Fruit fly (Drosophila melanogaster): Measurements from ENCODE around the gene CG15544.

Gene CG15544

DNA sequence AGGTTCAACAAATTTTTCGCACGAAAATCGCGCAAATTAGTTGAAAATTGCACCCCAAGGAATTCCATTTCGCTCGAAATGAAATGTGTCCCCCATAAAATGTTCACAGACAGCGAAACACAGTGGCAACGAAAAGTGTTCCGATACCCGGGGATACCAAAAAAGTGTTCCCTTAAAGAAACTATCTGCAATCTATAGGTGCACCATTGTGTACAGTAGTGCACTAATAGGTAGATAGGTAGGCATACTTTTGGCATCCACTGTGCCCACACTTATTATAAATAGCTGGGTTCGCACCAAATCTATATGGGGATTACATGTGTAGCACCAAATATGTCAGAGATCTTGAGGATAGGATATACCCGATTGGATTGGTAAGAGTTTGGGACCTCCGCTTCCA is 30.9 kb upstream of the CG15544 start (continued):
- TF ChIP-seq Usf (GFP tag; optimal IDR thresholded peaks at IDR 0.05) (peak; percentile 41), sug (tag; optimal IDR thresholded peaks at IDR 0.05) (peak; percentile 17), CG13296 (GFP tag; optimal IDR thresholded peaks at IDR 0.05) (peak; percentile 6), Dek (tag; optimal IDR thresholded peaks at IDR 0.05) (peak; percentile 9), al (GFP tag; IDR thresholded peaks at IDR 0.05) (peak; percentile 74), Hmx (GFP tag; optimal IDR thresholded peaks at IDR 0.05) (no peak), CG8290 (GFP tag; optimal IDR thresholded peaks at IDR 0.05) (peak; percentile 23), CG8290 (tag; optimal IDR thresholded peaks at IDR 0.05) (peak in 1 of 2 experiments; percentile 94), grau (tag; optimal IDR thresholded peaks at IDR 0.05) (peak; percentile 65), otp (GFP tag; IDR thresholded peaks at IDR 0.05) (peak; percentile 63; the same call in 2 of the 3 replicates), CG7839 (tag; optimal IDR thresholded peaks at IDR 0.05) (peak; percentile 70), Oaz (GFP tag; IDR thresholded peaks at IDR 0.05) (0 out of 2 replicates have a peak, but pooled peaks have one; percentile 21), CG15269 (tag; optimal IDR thresholded peaks at IDR 0.05) (peak; percentile 65), CG7928 (GFP tag; optimal IDR thresholded peaks at IDR 0.05) (no peak), tup (GFP tag; optimal IDR thresholded peaks at IDR 0.05) (no peak), CG13775 (GFP tag; optimal IDR thresholded peaks at IDR 0.05) (peak; percentile 52), CG14860 (GFP tag; IDR thresholded peaks at IDR 0.05; ENCODE audit: partially characterized antibody) (no peak), fu2 (GFP tag; optimal IDR thresholded peaks at IDR 0.05) (peak; percentile 30), CG10267 (tag; optimal IDR thresholded peaks at IDR 0.05) (no peak), Rx (GFP tag; IDR thresholded peaks at IDR 0.05) (peak; percentile 37; the same call in 1 of the 2 replicates), CG8924 (tag; optimal IDR thresholded peaks at IDR 0.05) (no peak), jumu (GFP tag; optimal IDR thresholded peaks at IDR 0.05) (peak; percentile 29), trh (GFP tag; optimal IDR thresholded peaks at IDR 0.05) (no peak), CG6791 (GFP tag; IDR thresholded peaks at IDR 0.05; ENCODE audit: partially characterized antibody) (0 out of 3 replicates have a peak, but pooled peaks have one; percentile 21), gfzf (GFP tag; optimal IDR thresholded peaks at IDR 0.05) (no peak)

DNA sequence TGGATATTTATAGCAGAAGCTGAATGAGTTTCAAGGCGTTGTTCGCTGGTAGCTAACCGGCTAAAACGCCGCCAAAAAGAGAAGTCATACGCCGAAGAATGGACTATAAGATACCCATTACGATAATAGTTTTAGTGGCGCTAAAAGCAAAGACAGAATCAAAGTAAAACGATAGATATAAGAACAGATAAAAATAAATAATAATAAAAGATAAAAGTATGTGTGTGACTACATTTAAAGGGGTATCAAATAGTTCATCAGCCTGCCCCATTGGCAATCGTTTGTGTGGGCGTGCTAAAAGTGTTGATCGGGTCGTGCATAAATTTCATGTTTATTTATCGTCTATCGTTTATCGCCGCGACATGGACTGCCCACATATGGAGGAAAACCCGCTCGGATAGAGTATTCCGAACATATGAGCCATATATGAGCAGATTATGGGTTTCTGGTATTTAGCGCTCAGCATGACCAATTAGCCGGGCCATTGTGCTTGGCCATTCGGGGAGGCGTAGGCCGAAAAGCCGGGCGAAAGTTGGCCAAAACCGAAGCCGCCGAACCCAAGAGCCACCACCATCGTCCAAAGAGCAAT is 30.2 kb upstream of the CG15544 start:
- peak; percentile 64 for TF ChIP-seq CG4424 (GFP tag; optimal IDR thresholded peaks at IDR 0.05)
- peak; percentile 52 for TF ChIP-seq CG9727 (GFP tag; optimal IDR thresholded peaks at IDR 0.05)
- peak; percentile 63 for TF ChIP-seq gsb (GFP tag; IDR thresholded peaks at IDR 0.05)
- TF ChIP-seq Xrp1 (GFP tag; IDR thresholded peaks at IDR 0.05): peak; percentile 78
- TF ChIP-seq sd (tag; optimal IDR thresholded peaks at IDR 0.05): no peak
- TF ChIP-seq NFAT (GFP tag; IDR thresholded peaks at IDR 0.05): peak; percentile 49; the same call in 1 of the 2 replicates
- no peak for TF ChIP-seq hth (optimal IDR thresholded peaks at IDR 0.05)
- 0 out of 2 replicates have a peak, but pooled peaks have one; percentile 29 for TF ChIP-seq CG11085 (GFP tag; IDR thresholded peaks at IDR 0.05)
- TF ChIP-seq zfh1 (GFP tag; IDR thresholded peaks at IDR 0.05): peak; percentile 68; the same call in 2 of the 3 replicates
- no peak for TF ChIP-seq CG4282 (GFP tag; optimal IDR thresholded peaks at IDR 0.05)
- no peak for TF ChIP-seq Dfd (GFP tag; optimal IDR thresholded peaks at IDR 0.05)
- no peak for TF ChIP-seq cad (GFP tag; optimal IDR thresholded peaks at IDR 0.05)
- no peak for TF ChIP-seq CG13894 (tag; optimal IDR thresholded peaks at IDR 0.05)
- TF ChIP-seq fd64A (GFP tag; optimal IDR thresholded peaks at IDR 0.05): no peak
- peak; percentile 30 for TF ChIP-seq zfh2 (GFP tag; optimal IDR thresholded peaks at IDR 0.05)
- no peak for TF ChIP-seq CG5180 (GFP tag; optimal IDR thresholded peaks at IDR 0.05)
- no peak for TF ChIP-seq eve (GFP tag; optimal IDR thresholded peaks at IDR 0.05)
- TF ChIP-seq CG1024 (GFP tag; IDR thresholded peaks at IDR 0.05): no peak
- no peak for TF ChIP-seq kay (GFP tag; optimal IDR thresholded peaks at IDR 0.05)
- peak; percentile 22 for TF ChIP-seq CG15696 (tag; optimal IDR thresholded peaks at IDR 0.05)
- no peak for TF ChIP-seq sima (GFP tag; optimal IDR thresholded peaks at IDR 0.05)
- peak; percentile 24; the same call in 1 of the 2 replicates for TF ChIP-seq nerfin-2 (GFP tag; IDR thresholded peaks at IDR 0.05; ENCODE audit: partially characterized antibody)
- no peak for TF ChIP-seq CG8478 (optimal IDR thresholded peaks at IDR 0.05)
- TF ChIP-seq tin (GFP tag; optimal IDR thresholded peaks at IDR 0.05): peak; percentile 65
- TF ChIP-seq Hr39 (optimal IDR thresholded peaks at IDR 0.05): no peak
- TF ChIP-seq CG14441 (GFP tag; IDR thresholded peaks at IDR 0.05): peak; percentile 86
- peak; percentile 38; the same call in 1 of the 2 replicates for TF ChIP-seq CG10959 (GFP tag; IDR thresholded peaks at IDR 0.05)
- no peak for TF ChIP-seq CG10321 (GFP tag; IDR thresholded peaks at IDR 0.05)

Data from whole organism, embryonic.